Fruit fly (Drosophila melanogaster): ENCODE measurements around the gene CG18249.
A peak's percentile ranks its signal among the peaks of the same experiment; 100 is the strongest.

The CG18249 gene

DNA sequence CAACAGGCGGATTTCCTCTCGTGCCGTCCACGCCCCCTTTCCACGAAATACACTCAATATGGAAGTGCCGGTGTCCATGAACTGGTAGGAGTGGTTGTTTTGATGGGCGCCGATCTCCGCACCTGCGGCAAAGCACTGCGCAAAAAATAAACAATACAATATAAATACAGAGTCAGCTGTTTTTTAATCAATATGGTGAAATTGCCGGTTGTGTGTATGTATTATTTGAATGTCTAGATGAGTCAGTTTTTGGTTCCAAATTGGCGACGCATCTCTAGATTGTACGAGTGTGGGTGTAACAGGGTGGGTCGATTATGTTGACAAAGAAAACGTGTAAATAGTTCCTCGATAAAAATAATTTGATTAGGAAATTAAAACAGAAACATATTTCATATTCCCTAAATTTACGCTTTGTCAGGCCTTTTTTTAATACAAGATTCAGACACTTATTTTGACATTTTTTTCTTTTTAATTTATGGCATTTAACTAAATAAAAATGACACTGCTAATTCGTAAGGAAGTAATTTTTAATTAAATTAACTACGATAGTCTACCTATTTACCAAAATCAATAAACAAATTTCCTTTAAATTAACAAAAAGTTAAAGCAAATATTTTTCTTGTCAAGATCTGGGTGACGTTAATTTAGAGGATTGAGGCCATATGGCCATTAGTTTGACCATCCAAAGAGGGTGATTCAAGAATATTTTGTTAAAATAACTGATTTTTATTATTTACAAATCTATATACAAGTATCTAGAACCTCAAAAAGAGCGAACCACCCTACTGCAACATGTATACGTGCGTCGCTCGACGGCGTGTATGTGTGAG lies 19.7 kb downstream of the CG18249 start (continued):
- peak; percentile 73 for TF ChIP-seq Drgx (GFP tag; IDR thresholded peaks at IDR 0.05)
- peak; percentile 88 for TF ChIP-seq D19A (tag; optimal IDR thresholded peaks at IDR 0.05)
- TF ChIP-seq crc (GFP tag; optimal IDR thresholded peaks at IDR 0.05) = peak; percentile 78
- peak; percentile 85 for TF ChIP-seq Hand (GFP tag; optimal IDR thresholded peaks at IDR 0.05)
- TF ChIP-seq CG43689 (GFP tag; IDR thresholded peaks at IDR 0.05) = peak; percentile 58
- peak; percentile 64 for TF ChIP-seq CG34422 (GFP tag; IDR thresholded peaks at IDR 0.05)
- TF ChIP-seq jigr1 (GFP tag; IDR thresholded peaks at IDR 0.05) = no peak
- peak; percentile 62 for TF ChIP-seq phol (tag; optimal IDR thresholded peaks at IDR 0.05)
- no peak for TF ChIP-seq p53 (GFP tag; optimal IDR thresholded peaks at IDR 0.05)
- peak; percentile 61 for TF ChIP-seq psq (GFP tag; optimal IDR thresholded peaks at IDR 0.05)
- no peak for TF ChIP-seq lov (optimal IDR thresholded peaks at IDR 0.05)
- TF ChIP-seq lov (GFP tag; IDR thresholded peaks at IDR 0.05) = 0 out of 3 replicates have a peak, but pooled peaks have one; percentile 33
- TF ChIP-seq exex (tag; optimal IDR thresholded peaks at IDR 0.05) = peak; percentile 69
- TF ChIP-seq CG4360 (GFP tag; IDR thresholded peaks at IDR 0.05) = peak; percentile 9; the same call in 1 of the 2 replicates
- TF ChIP-seq Hmx (GFP tag; optimal IDR thresholded peaks at IDR 0.05) = peak; percentile 79
- TF ChIP-seq CG18599 (GFP tag; optimal IDR thresholded peaks at IDR 0.05) = peak; percentile 91
- peak; percentile 85 for TF ChIP-seq CG6689 (GFP tag; IDR thresholded peaks at IDR 0.05)
- peak; percentile 72 for TF ChIP-seq CG16863 (GFP tag; optimal IDR thresholded peaks at IDR 0.05)
- no peak for TF ChIP-seq CG17186 (GFP tag; optimal IDR thresholded peaks at IDR 0.05)
- peak; percentile 8 for TF ChIP-seq gcm2 (GFP tag; optimal IDR thresholded peaks at IDR 0.05)
- 0 out of 2 replicates have a peak, but pooled peaks have one; percentile 13 for TF ChIP-seq Poxn (GFP tag; IDR thresholded peaks at IDR 0.05)
- TF ChIP-seq CG2678 (tag; optimal IDR thresholded peaks at IDR 0.05) = peak; percentile 97
- peak; percentile 63 for TF ChIP-seq CG12769 (tag; optimal IDR thresholded peaks at IDR 0.05)
- peak; percentile 87 for TF ChIP-seq pho (GFP tag; optimal IDR thresholded peaks at IDR 0.05)
- TF ChIP-seq Lpt (GFP tag; optimal IDR thresholded peaks at IDR 0.05) = no peak
- peak; percentile 71 for TF ChIP-seq CG5953 (GFP tag; IDR thresholded peaks at IDR 0.05)
- no peak for TF ChIP-seq Tbp (GFP tag; optimal IDR thresholded peaks at IDR 0.05)
- TF ChIP-seq fd102C (GFP tag; optimal IDR thresholded peaks at IDR 0.05) = no peak
- peak; percentile 83 for TF ChIP-seq D19B (GFP tag; optimal IDR thresholded peaks at IDR 0.05)
- no peak for TF ChIP-seq D (optimal IDR thresholded peaks at IDR 0.05)
- peak; percentile 93 for TF ChIP-seq D (GFP tag; optimal IDR thresholded peaks at IDR 0.05)
- peak; percentile 74 for TF ChIP-seq CG10654 (GFP tag; optimal IDR thresholded peaks at IDR 0.05)
- TF ChIP-seq Fer2 (tag; optimal IDR thresholded peaks at IDR 0.05) = peak; percentile 79
- peak; percentile 62 to 77 for TF ChIP-seq Pdp1 (GFP tag; optimal IDR thresholded peaks at IDR 0.05)
- TF ChIP-seq gsb (GFP tag; IDR thresholded peaks at IDR 0.05) = peak; percentile 54; the same call in 1 of the 2 replicates
- TF ChIP-seq caup (GFP tag; optimal IDR thresholded peaks at IDR 0.05; ENCODE audit: severe bottlenecking) = peak; percentile 87
- peak; percentile 89 for TF ChIP-seq lab (GFP tag; optimal IDR thresholded peaks at IDR 0.05)
- TF ChIP-seq Taf1 (GFP tag; IDR thresholded peaks at IDR 0.05) = peak; percentile 62; the same call in 1 of the 2 replicates
- no peak for TF ChIP-seq HLHmδ (GFP tag; optimal IDR thresholded peaks at IDR 0.05)
- peak; percentile 94 for TF ChIP-seq nmo (GFP tag; optimal IDR thresholded peaks at IDR 0.05)
- peak; percentile 75 for TF ChIP-seq Usf (GFP tag; optimal IDR thresholded peaks at IDR 0.05)
- peak; percentile 89 for TF ChIP-seq CG1529 (GFP tag; optimal IDR thresholded peaks at IDR 0.05)
- TF ChIP-seq NfI (GFP tag; optimal IDR thresholded peaks at IDR 0.05) = peak; percentile 88
- TF ChIP-seq yki (optimal IDR thresholded peaks at IDR 0.05) = no peak
- peak; percentile 93 for TF ChIP-seq CG15269 (tag; optimal IDR thresholded peaks at IDR 0.05)
- peak; percentile 76 for TF ChIP-seq H15 (GFP tag; IDR thresholded peaks at IDR 0.05)
- no peak for TF ChIP-seq hbn (GFP tag; IDR thresholded peaks at IDR 0.05; ENCODE audit: partially characterized antibody)
- peak; percentile 68 for TF ChIP-seq zfh2 (GFP tag; optimal IDR thresholded peaks at IDR 0.05)
- TF ChIP-seq CG12744 (GFP tag; optimal IDR thresholded peaks at IDR 0.05) = peak; percentile 82
